Fruit fly (Drosophila melanogaster): ENCODE measurements around the gene Ugt37C2.

Gene Ugt37C2

dm6 chr2L:16817421-16818101, 23.6 kb downstream of the Ugt37C2 start:
- TF ChIP-seq Eip78C (GFP tag) (peak; percentile 33), Hr39 (GFP tag; optimal IDR thresholded peaks at IDR 0.05) (peak; percentile 2), svp (GFP tag) (peak; percentile 96), topi (GFP tag; optimal IDR thresholded peaks at IDR 0.05) (peak; percentile 7), acj6 (GFP tag; optimal IDR thresholded peaks at IDR 0.05) (no peak), CG11902 (GFP tag; optimal IDR thresholded peaks at IDR 0.05) (no peak), Met (GFP tag; optimal IDR thresholded peaks at IDR 0.05) (peak; percentile 20), CG8632 (GFP tag; optimal IDR thresholded peaks at IDR 0.05) (no peak), vri (GFP tag; optimal IDR thresholded peaks at IDR 0.05) (peak; percentile 86), CG31627 (GFP tag; optimal IDR thresholded peaks at IDR 0.05) (peak; percentile 5), CG10631 (GFP tag; optimal IDR thresholded peaks at IDR 0.05) (no peak)

- peak; percentile 10 for TF ChIP-seq CG11902 (GFP tag; optimal IDR thresholded peaks at IDR 0.05)
- TF ChIP-seq OdsH (GFP tag; optimal IDR thresholded peaks at IDR 0.05), result peak; percentile 75
- peak; percentile 53 for TF ChIP-seq CG11762 (GFP tag; optimal IDR thresholded peaks at IDR 0.05; ENCODE audit: insufficient read depth)
- TF ChIP-seq CG4318 (GFP tag; optimal IDR thresholded peaks at IDR 0.05), result peak; percentile 37
- peak; percentile 30 to 75 for TF ChIP-seq salr (GFP tag; optimal IDR thresholded peaks at IDR 0.05)
- peak; percentile 58 for TF ChIP-seq CG8319 (GFP tag; optimal IDR thresholded peaks at IDR 0.05)
- peak; percentile 79; the same call in 2 of the 3 replicates for TF ChIP-seq CG8119 (GFP tag; IDR thresholded peaks at IDR 0.05)
- TF ChIP-seq pdm3 (GFP tag; optimal IDR thresholded peaks at IDR 0.05), result peak; percentile 75
- peak; percentile 59 for TF ChIP-seq Met (GFP tag; optimal IDR thresholded peaks at IDR 0.05)
- peak; percentile 63 for TF ChIP-seq topi (GFP tag; optimal IDR thresholded peaks at IDR 0.05)
- TF ChIP-seq CG10631 (GFP tag; optimal IDR thresholded peaks at IDR 0.05), result peak; percentile 75
- peak; percentile 52; the same call in 1 of the 2 replicates for TF ChIP-seq Gug (GFP tag; IDR thresholded peaks at IDR 0.05)
- TF ChIP-seq vri (GFP tag; optimal IDR thresholded peaks at IDR 0.05), result peak; percentile 71
- TF ChIP-seq Sox102F (GFP tag; optimal IDR thresholded peaks at IDR 0.05), result peak; percentile 62
- peak; percentile 51 for TF ChIP-seq cyc (GFP tag; optimal IDR thresholded peaks at IDR 0.05)
- TF ChIP-seq Eip75B (GFP tag; optimal IDR thresholded peaks at IDR 0.05), result peak; percentile 69
- no peak for TF ChIP-seq Blimp-1 (GFP tag; optimal IDR thresholded peaks at IDR 0.05)
- peak; percentile 62 for TF ChIP-seq Smox (GFP tag; optimal IDR thresholded peaks at IDR 0.05)
- TF ChIP-seq CG6808 (GFP tag; optimal IDR thresholded peaks at IDR 0.05), result peak; percentile 42
- no peak for TF ChIP-seq Hr38 (GFP tag; optimal IDR thresholded peaks at IDR 0.05)
- peak; percentile 71 for TF ChIP-seq svp (GFP tag)
- peak; percentile 59 for TF ChIP-seq CG1621 (tag; optimal IDR thresholded peaks at IDR 0.05)
- TF ChIP-seq Hr4 (GFP tag; optimal IDR thresholded peaks at IDR 0.05), result peak; percentile 80
- peak; percentile 79 for TF ChIP-seq CG6163 (GFP tag; IDR thresholded peaks at IDR 0.05)
- TF ChIP-seq ss (GFP tag; optimal IDR thresholded peaks at IDR 0.05), result peak; percentile 14 to 47
- TF ChIP-seq CG8632 (GFP tag; optimal IDR thresholded peaks at IDR 0.05), result peak; percentile 72
- peak; percentile 63 for TF ChIP-seq CG3032 (tag; optimal IDR thresholded peaks at IDR 0.05)
- TF ChIP-seq eg (GFP tag; IDR thresholded peaks at IDR 0.05), result no peak; the same call in 1 of the 3 replicates
- TF ChIP-seq acj6 (GFP tag; optimal IDR thresholded peaks at IDR 0.05), result peak; percentile 77
- TF ChIP-seq fkh (GFP tag; optimal IDR thresholded peaks at IDR 0.05), result no peak
- peak; percentile 56 for TF ChIP-seq CG34406 (GFP tag; optimal IDR thresholded peaks at IDR 0.05)
- peak; percentile 56; the same call in 1 of the 2 replicates for TF ChIP-seq CG11294 (GFP tag; IDR thresholded peaks at IDR 0.05)
- peak; percentile 59 for TF ChIP-seq dsx (GFP tag; optimal IDR thresholded peaks at IDR 0.05; ENCODE audit: poor library complexity, severe bottlenecking)
- peak; percentile 73 for TF ChIP-seq achi (GFP tag; optimal IDR thresholded peaks at IDR 0.05)
- no peak for TF ChIP-seq CG6854 (GFP tag; optimal IDR thresholded peaks at IDR 0.05)
- peak; percentile 66 for TF ChIP-seq Lpt (GFP tag; optimal IDR thresholded peaks at IDR 0.05)
- peak; percentile 49 for TF ChIP-seq CG31627 (GFP tag; optimal IDR thresholded peaks at IDR 0.05)
- TF ChIP-seq Sox15 (GFP tag; optimal IDR thresholded peaks at IDR 0.05), result peak; percentile 44
- no peak for TF ChIP-seq CG3919 (GFP tag; optimal IDR thresholded peaks at IDR 0.05)
- TF ChIP-seq Eip78C (GFP tag), result peak; percentile 95
- TF ChIP-seq CG16779 (tag; optimal IDR thresholded peaks at IDR 0.05), result no peak
- peak; percentile 51 for TF ChIP-seq Hr39 (GFP tag; optimal IDR thresholded peaks at IDR 0.05)
- peak; percentile 72 for TF ChIP-seq CG6792 (GFP tag; optimal IDR thresholded peaks at IDR 0.05)
- peak; percentile 70 for TF ChIP-seq net (GFP tag; optimal IDR thresholded peaks at IDR 0.05)
- TF ChIP-seq CG10669 (GFP tag; optimal IDR thresholded peaks at IDR 0.05), result peak; percentile 81
- peak; percentile 57 for TF ChIP-seq lz (GFP tag; optimal IDR thresholded peaks at IDR 0.05)
Measured at dm6 chr2L:16818335-16818973, 24.4 kb downstream of the Ugt37C2 start.
